Worm (Caenorhabditis elegans) whole organism, young adult: ENCODE measurements around the gene smcl-1.

Experiments used
- B0035.1 ChIP-seq: sonication (generic microtip); optimal IDR thresholded peaks from 2 replicates; lab custom pipeline; 2016; ENCODE audit warnings: missing genetic modification characterization, mild to moderate bottlenecking, missing compliant biosample characterization, missing genotype, missing genetic modification reagents
- B0336.3 ChIP-seq: fragments of 200-800 bp; sonication (Bioruptor generic); IDR thresholded peaks from 2 replicates; pipeline ENCODE4 v1.3.6; 2022; ENCODE audit warnings: missing genetic modification characterization, missing compliant biosample characterization
- C06A6.2 ChIP-seq: fragments of 200-800 bp; sonication (Bioruptor generic); conservative IDR thresholded peaks from 2 replicates; pipeline ENCODE4 v1.3.6; 2022; ENCODE audit warnings: missing genetic modification characterization, missing compliant biosample characterization
- C17E4.6 ChIP-seq: fragments of 200-800 bp; sonication (Bioruptor generic); IDR thresholded peaks from 2 replicates; pipeline ENCODE4 v1.3.6; 2022; ENCODE audit warnings: missing genetic modification reagents, missing genetic modification characterization, missing compliant biosample characterization
- F22D6.2 ChIP-seq: sonication (generic microtip); optimal IDR thresholded peaks from 2 replicates; lab custom pipeline; 2016; ENCODE audit warnings: mild to moderate bottlenecking, missing genetic modification characterization, missing compliant biosample characterization
- F57A8.1 ChIP-seq: fragments of 200-800 bp; sonication (Bioruptor generic); optimal IDR thresholded peaks from 2 replicates; lab custom pipeline; 2018; ENCODE audit warnings: mild to moderate bottlenecking, missing genetic modification characterization, moderate library complexity, missing compliant biosample characterization
- K12H6.12 ChIP-seq: fragments of 200-800 bp; sonication (Bioruptor generic); optimal IDR thresholded peaks from 2 replicates; lab custom pipeline; 2018; ENCODE audit warnings: mild to moderate bottlenecking, missing genetic modification characterization, missing compliant biosample characterization
- T07F8.4 ChIP-seq: sonication (generic microtip); optimal IDR thresholded peaks from 2 replicates; lab custom pipeline; 2016; ENCODE audit warnings: mild to moderate bottlenecking, missing genetic modification characterization, moderate library complexity, missing compliant biosample characterization
- Y53F4B.3 ChIP-seq: fragments of 200-800 bp; sonication (Bioruptor generic); IDR thresholded peaks from 2 replicates; pipeline ENCODE4 v1.3.6; 2022; ENCODE audit warnings: missing genetic modification reagents, missing genetic modification characterization, missing compliant biosample characterization
- Y67H2A.10 ChIP-seq: fragments of 200-800 bp; sonication (Bioruptor generic); conservative IDR thresholded peaks from 2 replicates; pipeline ENCODE4 v1.3.6; 2022; ENCODE audit warnings: missing genetic modification reagents, missing genetic modification characterization, missing compliant biosample characterization
- atf-7 ChIP-seq: sonication (generic microtip); optimal IDR thresholded peaks from 2 replicates; lab custom pipeline; 2017; ENCODE audit warnings: mild to moderate bottlenecking, missing genetic modification characterization, missing compliant biosample characterization
- attf-3 ChIP-seq: fragments of 200-800 bp; sonication (Bioruptor generic); conservative IDR thresholded peaks from 2 replicates; pipeline ENCODE4 v1.3.6; 2022; ENCODE audit warnings: missing genetic modification reagents, missing genetic modification characterization, missing compliant biosample characterization
- attf-5 ChIP-seq: fragments of 200-800 bp; sonication (Bioruptor generic); optimal IDR thresholded peaks from 2 replicates; lab custom pipeline; 2018; ENCODE audit warnings: mild to moderate bottlenecking, missing genetic modification characterization, missing compliant biosample characterization
- attf-6 ChIP-seq: fragments of 200-800 bp; sonication (Bioruptor generic); IDR thresholded peaks from 2 replicates; pipeline ENCODE4 v1.3.6; 2022; ENCODE audit warnings: missing genetic modification reagents, missing genetic modification characterization, missing compliant biosample characterization
- bed-2 ChIP-seq: fragments of 200-800 bp; sonication (Bioruptor generic); IDR thresholded peaks from 2 replicates; pipeline ENCODE4 v1.3.6; 2022; ENCODE audit warnings: missing genetic modification reagents, missing genetic modification characterization, missing compliant biosample characterization
- cebp-1 ChIP-seq, 2 experiments: fragments of 200-800 bp in 1 of 2; sonication (Bioruptor generic) in 1 of 2; sonication (generic microtip) in 1 of 2; IDR thresholded peaks in 1 of 2; optimal IDR thresholded peaks in 1 of 2; 2 replicates each; pipeline versions ENCODE4 v1.3.6 to Lab custom; 2017 to 2022; ENCODE audit warnings: missing compliant biosample characterization in 2 of 2, missing genetic modification characterization in 2 of 2, mild to moderate bottlenecking in 1 of 2, missing genetic modification reagents in 1 of 2, moderate library complexity in 1 of 2
- chd-7 ChIP-seq: sonication (generic microtip); optimal IDR thresholded peaks from 2 replicates; lab custom pipeline; 2016; ENCODE audit warnings: mild to moderate bottlenecking, missing genetic modification characterization, moderate library complexity, missing compliant biosample characterization
- dpl-1 ChIP-seq: fragments of 150-350 bp; optimal IDR thresholded peaks from 2 replicates; lab custom pipeline; 2014; ENCODE audit warnings: missing biosample characterization, missing genetic modification reagents, missing genetic modification characterization
- egl-44 ChIP-seq: fragments of 200-800 bp; sonication (Bioruptor generic); IDR thresholded peaks from 2 replicates; pipeline ENCODE4 v1.3.6; 2022; ENCODE audit warnings: missing genetic modification reagents, missing genetic modification characterization, missing compliant biosample characterization
- ekl-4 ChIP-seq: fragments of 200-800 bp; sonication (Bioruptor generic); IDR thresholded peaks from 2 replicates; pipeline ENCODE4 v1.3.6; 2022; ENCODE audit warnings: missing genetic modification reagents, missing genetic modification characterization, missing compliant biosample characterization
- fkh-3 ChIP-seq: sonication (generic microtip); optimal IDR thresholded peaks from 2 replicates; lab custom pipeline; 2016; ENCODE audit warnings: mild to moderate bottlenecking, missing genetic modification characterization, missing compliant biosample characterization
- him-1 ChIP-seq: sonication (generic microtip); optimal IDR thresholded peaks from 2 replicates; lab custom pipeline; 2016; ENCODE audit warnings: missing genotype, missing genetic modification reagents, missing genetic modification characterization, missing compliant biosample characterization
- hlh-12 ChIP-seq: sonication (generic microtip); optimal IDR thresholded peaks from 2 replicates; lab custom pipeline; 2016; ENCODE audit warnings: missing genetic modification characterization, missing compliant biosample characterization
- hmg-20 ChIP-seq: fragments of 200-800 bp; sonication (Bioruptor generic); IDR thresholded peaks from 2 replicates; pipeline ENCODE4 v1.3.6; 2022; ENCODE audit warnings: missing genetic modification reagents, missing genetic modification characterization, missing compliant biosample characterization
- hsf-1 ChIP-seq: fragments of 200-800 bp; sonication (Bioruptor generic); IDR thresholded peaks from 2 replicates; pipeline ENCODE4 v1.3.6; 2022; ENCODE audit warnings: missing genetic modification reagents, missing genetic modification characterization, missing compliant biosample characterization
- lin-26 ChIP-seq: fragments of 200-800 bp; sonication (Bioruptor generic); IDR thresholded peaks from 2 replicates; pipeline ENCODE4 v1.3.6; 2022; ENCODE audit warnings: missing genetic modification reagents, missing genetic modification characterization, missing compliant biosample characterization
- lsl-1 ChIP-seq: fragments of 200-800 bp; sonication (Bioruptor generic); optimal IDR thresholded peaks from 2 replicates; lab custom pipeline; 2018; ENCODE audit warnings: mild to moderate bottlenecking, missing genetic modification characterization, moderate library complexity, missing compliant biosample characterization
- lsy-27 ChIP-seq: sonication (generic microtip); optimal IDR thresholded peaks from 2 replicates; lab custom pipeline; 2017; ENCODE audit warnings: missing genetic modification characterization, mild to moderate bottlenecking, missing compliant biosample characterization, antibody characterized with exemption, missing genotype, borderline replicate concordance; ENCODE audit not compliant: insufficient read depth
- madf-3 ChIP-seq: fragments of 200-800 bp; sonication (Bioruptor generic); IDR thresholded peaks from 2 replicates; pipeline ENCODE4 v1.3.6; 2022; ENCODE audit warnings: missing genetic modification reagents, missing genetic modification characterization, missing compliant biosample characterization
- mel-28 ChIP-seq: sonication (generic microtip); optimal IDR thresholded peaks from 2 replicates; lab custom pipeline; 2016; ENCODE audit warnings: borderline replicate concordance, mild to moderate bottlenecking, missing genetic modification characterization, missing compliant biosample characterization
- mes-4 ChIP-seq: sonication (generic microtip); optimal IDR thresholded peaks from 2 replicates; lab custom pipeline; 2016; ENCODE audit warnings: missing genotype, missing genetic modification characterization, missing compliant biosample characterization
- nfyb-1 ChIP-seq: fragments of 200-800 bp; sonication (Bioruptor generic); IDR thresholded peaks from 2 replicates; pipeline ENCODE4 v1.3.6; 2022; ENCODE audit warnings: missing genetic modification reagents, missing genetic modification characterization, missing compliant biosample characterization
- nhr-27 ChIP-seq: fragments of 200-800 bp; sonication (Bioruptor generic); optimal IDR thresholded peaks from 2 replicates; lab custom pipeline; 2018; ENCODE audit warnings: mild to moderate bottlenecking, missing genetic modification characterization, moderate library complexity, missing compliant biosample characterization
- pha-4 ChIP-seq: fragments of 150-350 bp; sonication (generic microtip); optimal IDR thresholded peaks from 2 replicates; lab custom pipeline; 2014; ENCODE audit warnings: missing biosample characterization, missing genetic modification reagents, missing genetic modification characterization
- rpc-1 ChIP-seq, 2 experiments: fragments of 150-350 bp in 1 of 2; sonication (generic microtip) in 1 of 2; optimal IDR thresholded peaks; 2 replicates each; lab custom pipeline; 2014 to 2018; ENCODE audit warnings: missing biosample characterization in 1 of 2, missing genetic modification characterization in 1 of 2, missing genetic modification reagents in 1 of 2, missing genotype in 1 of 2
- snpc-1.3 ChIP-seq: sonication (generic microtip); optimal IDR thresholded peaks from 2 replicates; lab custom pipeline; 2017; ENCODE audit warnings: missing genetic modification characterization, mild to moderate bottlenecking, missing compliant biosample characterization, antibody characterized with exemption, moderate library complexity, missing genotype, missing genetic modification reagents; ENCODE audit not compliant: insufficient read depth
- snpc-4 ChIP-seq, 5 experiments: fragments of 150-350 bp in 1 of 5; sonication (generic microtip) in 4 of 5; optimal IDR thresholded peaks; 2 replicates each; lab custom pipeline; 2014 to 2018; ENCODE audit warnings: missing genetic modification characterization in 5 of 5, missing biosample characterization in 3 of 5, antibody characterized with exemption in 2 of 5, mild to moderate bottlenecking in 2 of 5, missing compliant biosample characterization in 2 of 5, missing genotype in 2 of 5, moderate library complexity in 2 of 5, missing genetic modification reagents in 1 of 5
- somi-1 ChIP-seq: fragments of 200-800 bp; sonication (Bioruptor generic); optimal IDR thresholded peaks from 2 replicates; lab custom pipeline; 2018; ENCODE audit warnings: mild to moderate bottlenecking, missing genetic modification characterization, missing compliant biosample characterization
- sptf-2 ChIP-seq: fragments of 200-800 bp; sonication (Bioruptor generic); optimal IDR thresholded peaks from 2 replicates; lab custom pipeline; 2018; ENCODE audit warnings: mild to moderate bottlenecking, missing genetic modification characterization, missing compliant biosample characterization
- tbp1 ChIP-seq: fragments of 200-800 bp; sonication (Bioruptor generic); optimal IDR thresholded peaks from 2 replicates; lab custom pipeline; 2018; ENCODE audit warnings: mild to moderate bottlenecking, missing genetic modification characterization, missing compliant biosample characterization
- unc-130 ChIP-seq: sonication (generic microtip); optimal IDR thresholded peaks from 2 replicates; lab custom pipeline; 2016; ENCODE audit warnings: missing genetic modification reagents, missing genetic modification characterization, missing compliant biosample characterization
- unc-62 ChIP-seq: fragments of 150-350 bp; optimal IDR thresholded peaks from 2 replicates; lab custom pipeline; 2014; ENCODE audit warnings: missing biosample characterization, missing genetic modification reagents, missing genetic modification characterization
- ztf-18 ChIP-seq: sonication (generic microtip); optimal IDR thresholded peaks from 2 replicates; lab custom pipeline; 2016; ENCODE audit warnings: missing genotype, mild to moderate bottlenecking, missing genetic modification characterization, missing compliant biosample characterization
- ztf-26 ChIP-seq: sonication (generic microtip); optimal IDR thresholded peaks from 2 replicates; lab custom pipeline; 2017; ENCODE audit warnings: missing genetic modification characterization, missing compliant biosample characterization

smcl-1 gene

DNA sequence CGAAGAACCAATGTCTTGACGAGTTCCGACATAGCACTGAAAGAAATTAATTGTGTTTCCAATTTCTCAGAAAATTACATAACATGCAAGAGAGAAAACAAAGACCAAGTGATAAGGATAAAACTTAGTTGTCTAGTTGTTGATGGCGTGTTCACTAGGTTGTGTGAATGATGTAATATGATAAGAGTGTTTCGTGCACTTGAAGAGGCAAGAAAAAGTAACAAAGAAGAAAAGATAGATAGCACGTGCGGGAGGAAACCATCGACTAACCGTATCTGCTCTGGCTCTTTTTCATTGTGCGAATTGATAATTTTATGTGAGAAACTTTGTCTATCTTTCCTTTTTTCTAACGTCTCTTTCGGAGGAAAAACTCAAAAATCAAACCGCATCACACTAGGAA is 31.6 kb upstream of the smcl-1 start, which contains the start of gene sfxn-1.5 (continued):
- TF ChIP-seq C06A6.2 (no peak), sptf-2 (GFP tag; lab: Kevin White, UChicago) (no peak), nfyb-1 (no peak), C17E4.6 (GFP tag; lab: Robert Waterston, UW) (no peak), ztf-26 (tag; lab: Kevin White, UChicago) (no peak), Y53F4B.3 (GFP tag; lab: Robert Waterston, UW) (no peak), pha-4 (no peak), T07F8.4 (tag; lab: Kevin White, UChicago) (no peak), dpl-1 (GFP tag; lab: Kevin White, UChicago) (no peak), mes-4 (tag; lab: Kevin White, UChicago) (no peak), attf-6 (GFP tag; lab: Robert Waterston, UW) (no peak), K12H6.12 (no peak), B0336.3 (GFP tag; lab: Robert Waterston, UW) (no peak), snpc-1.3 (no peak), unc-62 (GFP tag; lab: Kevin White, UChicago) (no peak), madf-3 (GFP tag; lab: Robert Waterston, UW) (no peak), B0035.1 (tag; lab: Kevin White, UChicago) (no peak), mel-28 (tag; lab: Kevin White, UChicago) (no peak), nhr-27 (no peak), egl-44 (GFP tag; lab: Robert Waterston, UW) (no peak), atf-7 (tag; lab: Kevin White, UChicago) (peak; percentile 31), him-1 (tag; lab: Kevin White, UChicago) (no peak), tbp1 (GFP tag; lab: Kevin White, UChicago) (peak; percentile 7), hmg-20 (no peak), bed-2 (GFP tag; lab: Robert Waterston, UW) (no peak)

DNA sequence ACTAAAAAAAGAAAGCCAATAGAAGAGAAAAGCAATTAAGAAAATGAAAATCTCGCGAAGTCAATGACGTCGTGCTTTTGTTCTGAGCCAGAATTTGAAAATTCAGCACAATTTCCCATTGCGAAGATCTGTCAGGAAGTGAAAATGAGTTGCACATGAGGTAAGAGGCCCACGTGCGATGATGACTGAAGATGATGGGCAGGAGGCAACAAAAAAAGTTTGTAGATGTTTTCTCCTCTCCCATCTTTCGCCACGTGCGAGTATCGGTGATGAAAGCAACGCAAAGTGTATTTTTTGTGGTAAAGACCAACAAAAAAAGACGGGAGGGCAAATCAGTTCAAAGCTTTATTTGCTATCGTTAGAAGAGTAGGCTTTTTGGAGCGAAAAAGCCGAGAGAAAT is 31.2 kb upstream of the smcl-1 start:
- TF ChIP-seq ekl-4, result no peak
- no peak for TF ChIP-seq cebp-1 (GFP tag; IDR thresholded peaks at IDR 0.05; lab: Robert Waterston, UW)
- peak; percentile 31 for TF ChIP-seq cebp-1 (tag; optimal IDR thresholded peaks at IDR 0.05; lab: Kevin White, UChicago)
- TF ChIP-seq C06A6.2, result no peak
- no peak for TF ChIP-seq ztf-26 (tag; lab: Kevin White, UChicago)
- TF ChIP-seq, all 124 proteins: peak for 1

DNA sequence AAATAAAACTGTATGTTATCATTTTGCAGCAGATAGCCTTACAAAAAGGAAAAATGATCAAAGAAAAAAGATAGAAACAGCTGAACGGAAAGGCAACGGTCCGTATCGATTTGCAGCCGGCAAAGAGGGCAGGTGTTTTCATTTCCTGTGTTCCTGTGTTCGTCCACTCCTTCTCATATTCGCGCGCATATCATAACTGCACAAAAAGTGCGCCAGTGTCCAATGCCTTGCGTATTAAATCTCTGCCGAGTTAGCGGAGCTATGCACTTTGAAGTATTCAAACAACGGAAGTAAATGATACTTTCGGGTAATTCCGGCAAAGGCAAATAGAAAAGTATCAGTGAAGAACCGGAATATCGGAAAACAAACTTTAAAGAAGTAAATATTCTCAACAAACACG is 30.7 kb upstream of the smcl-1 start:
- TF ChIP-seq somi-1, result no peak
- no peak for TF ChIP-seq Y67H2A.10
- TF ChIP-seq rpc-1 (optimal IDR thresholded peaks at IDR 0.05; lab: Kevin White, UChicago), result no peak
- no peak for TF ChIP-seq rpc-1 (tag; optimal IDR thresholded peaks at IDR 0.05; lab: Kevin White, UChicago)
- TF ChIP-seq snpc-4 (GFP tag; optimal IDR thresholded peaks at IDR 0.05; lab: Kevin White, UChicago), result no peak
- no peak for TF ChIP-seq snpc-4 (tag; optimal IDR thresholded peaks at IDR 0.05; lab: Kevin White, UChicago)
- TF ChIP-seq mel-28 (tag; lab: Kevin White, UChicago), result no peak
- TF ChIP-seq lsl-1, result no peak
- TF ChIP-seq chd-7 (tag; lab: Kevin White, UChicago), result no peak
- TF ChIP-seq pha-4, result no peak
- TF ChIP-seq snpc-1.3, result no peak
- TF ChIP-seq madf-3 (GFP tag; lab: Robert Waterston, UW), result 0 out of 2 replicates have a peak, but pooled peaks have one; percentile 17
- TF ChIP-seq B0336.3 (GFP tag; lab: Robert Waterston, UW), result no peak
- TF ChIP-seq attf-5, result no peak
- TF ChIP-seq F57A8.1 (GFP tag; lab: Kevin White, UChicago), result no peak
- TF ChIP-seq attf-3 (GFP tag; lab: Robert Waterston, UW), result no peak
- no peak for TF ChIP-seq lsy-27 (tag; lab: Kevin White, UChicago)
- TF ChIP-seq lin-26 (GFP tag; lab: Robert Waterston, UW), result no peak
- TF ChIP-seq F22D6.2, result no peak
- no peak for TF ChIP-seq hsf-1 (GFP tag; lab: Robert Waterston, UW)
- no peak for TF ChIP-seq hlh-12
- no peak for TF ChIP-seq B0035.1 (tag; lab: Kevin White, UChicago)
- TF ChIP-seq ztf-26 (tag; lab: Kevin White, UChicago), result no peak
- no peak for TF ChIP-seq unc-130 (GFP tag; lab: Kevin White, UChicago)
- TF ChIP-seq fkh-3 (tag; lab: Kevin White, UChicago), result no peak
- peak; percentile 82 for TF ChIP-seq ztf-18 (tag; lab: Kevin White, UChicago)
